Worm (Caenorhabditis elegans) whole organism, early embryonic: ENCODE results near the gene C35D10.7.

Experiments
- B0310.2 ChIP-seq: sonication (generic microtip); optimal IDR thresholded peaks from 2 replicates; lab custom pipeline; 2016; ENCODE audit warnings: mild to moderate bottlenecking, missing genetic modification characterization, missing compliant biosample characterization
- F13C5.2 ChIP-seq: sonication (generic microtip); optimal IDR thresholded peaks from 2 replicates; lab custom pipeline; 2017; ENCODE audit warnings: mild to moderate bottlenecking, missing genetic modification characterization, inconsistent platforms, missing compliant biosample characterization
- aly-1 ChIP-seq: sonication (generic microtip); optimal IDR thresholded peaks from 2 replicates; lab custom pipeline; 2016; ENCODE audit warnings: missing genetic modification characterization, missing compliant biosample characterization
- ama-1 ChIP-seq: fragments of 150-350 bp; optimal IDR thresholded peaks from 2 replicates; lab custom pipeline; 2014
- ceh-13 ChIP-seq: fragments of 200-800 bp; sonication (Bioruptor generic); optimal IDR thresholded peaks from 2 replicates; lab custom pipeline; 2018; ENCODE audit warnings: mild to moderate bottlenecking, missing genetic modification characterization, missing compliant biosample characterization
- ceh-36 ChIP-seq: sonication (generic microtip); optimal IDR thresholded peaks from 2 replicates; lab custom pipeline; 2016; ENCODE audit warnings: missing genetic modification characterization, inconsistent platforms, missing compliant biosample characterization
- ets-7 ChIP-seq: sonication (generic microtip); optimal IDR thresholded peaks from 2 replicates; lab custom pipeline; 2016; ENCODE audit warnings: missing genotype, missing genetic modification characterization, missing compliant biosample characterization
- flt-1 ChIP-seq: fragments of 200-800 bp; sonication (Bioruptor generic); IDR thresholded peaks from 2 replicates; pipeline ENCODE4 v1.3.6; 2022; ENCODE audit warnings: missing genetic modification characterization, missing compliant biosample characterization
- hmbx-1 ChIP-seq: sonication (generic microtip); optimal IDR thresholded peaks from 2 replicates; lab custom pipeline; 2016; ENCODE audit warnings: mild to moderate bottlenecking, missing genetic modification characterization, missing compliant biosample characterization
- hmg-4 ChIP-seq: fragments of 200-800 bp; sonication (Bioruptor generic); optimal IDR thresholded peaks from 2 replicates; lab custom pipeline; 2018; ENCODE audit warnings: mild to moderate bottlenecking, missing genetic modification characterization, missing compliant biosample characterization
- hnd-1 ChIP-seq: sonication (generic microtip); optimal IDR thresholded peaks from 2 replicates; lab custom pipeline; 2016; ENCODE audit warnings: missing genetic modification characterization, missing compliant biosample characterization
- pes-1 ChIP-seq: fragments of 200-800 bp; sonication (Bioruptor generic); IDR thresholded peaks from 2 replicates; pipeline ENCODE4 v1.3.6; 2022; ENCODE audit warnings: missing genetic modification reagents, missing genetic modification characterization, missing compliant biosample characterization
- scrt-1 ChIP-seq: fragments of 200-800 bp; sonication (Bioruptor generic); IDR thresholded peaks from 2 replicates; pipeline ENCODE4 v1.3.6; 2022; ENCODE audit warnings: missing genetic modification characterization, missing compliant biosample characterization
- sea-1 ChIP-seq: fragments of 200-800 bp; sonication (Bioruptor generic); conservative IDR thresholded peaks from 2 replicates; pipeline ENCODE4 v1.3.6; 2022; ENCODE audit warnings: missing genetic modification characterization, missing compliant biosample characterization
- tbx-11 ChIP-seq: fragments of 200-800 bp; sonication (Bioruptor generic); IDR thresholded peaks from 2 replicates; pipeline ENCODE4 v1.3.6; 2022; ENCODE audit warnings: missing genetic modification characterization, missing compliant biosample characterization
- tbx-37 ChIP-seq: fragments of 200-800 bp; sonication (Bioruptor generic); conservative IDR thresholded peaks from 2 replicates; pipeline ENCODE4 v1.3.6; 2022; ENCODE audit warnings: missing genetic modification reagents, missing genetic modification characterization, missing compliant biosample characterization
- tra-4 ChIP-seq: sonication (generic microtip); optimal IDR thresholded peaks from 2 replicates; lab custom pipeline; 2017; ENCODE audit warnings: missing genetic modification characterization, missing compliant biosample characterization

C35D10.7 gene

DNA sequence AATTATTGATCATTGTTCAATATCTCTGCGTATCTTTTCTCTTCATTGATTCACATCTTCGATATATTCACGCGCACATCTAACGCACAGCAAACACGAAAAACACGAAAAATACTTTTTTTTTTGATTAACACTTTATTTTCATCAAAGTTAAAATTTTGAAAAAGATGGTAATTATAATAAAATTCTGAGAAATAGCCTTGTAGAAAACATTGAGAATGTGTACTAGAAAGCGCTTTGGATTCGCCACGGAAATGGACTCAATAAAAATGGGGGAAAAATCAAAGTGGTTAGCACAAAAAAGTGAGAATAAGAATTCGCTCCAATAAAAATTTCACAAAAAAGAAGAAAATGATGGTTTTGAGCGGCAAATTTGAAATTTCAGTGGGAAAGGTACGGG is 37.5 kb downstream of the C35D10.7 start, which contains the start of gene F26F4.6:
Gene F26F4.6, minus strand, starts transcription at position 101 of the 400 bp plus-strand sequence.
- TF ChIP-seq hmg-4 = no peak

DNA sequence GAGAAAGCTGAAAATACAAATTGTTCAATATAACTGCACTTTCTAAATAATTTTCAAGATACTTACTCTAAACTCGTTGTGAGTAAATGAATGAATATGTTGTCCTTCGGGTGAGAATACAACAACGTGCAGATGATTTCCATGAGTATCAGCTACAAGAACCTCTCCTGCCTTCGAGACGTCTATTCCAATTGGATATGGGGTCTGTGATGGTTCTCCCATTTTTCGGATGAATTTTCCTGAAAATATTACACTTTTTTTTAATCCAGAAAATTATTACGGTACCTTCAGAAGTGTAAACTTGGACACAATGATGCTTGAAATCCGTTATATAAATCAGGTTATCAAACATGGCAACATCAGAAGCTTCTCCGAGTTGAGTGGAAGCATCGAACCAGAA is 39.3 kb downstream of the C35D10.7 start:
- no peak for TF ChIP-seq flt-1 (GFP tag; lab: Robert Waterston, UW)
- no peak for TF ChIP-seq pes-1 (GFP tag; lab: Robert Waterston, UW)

DNA sequence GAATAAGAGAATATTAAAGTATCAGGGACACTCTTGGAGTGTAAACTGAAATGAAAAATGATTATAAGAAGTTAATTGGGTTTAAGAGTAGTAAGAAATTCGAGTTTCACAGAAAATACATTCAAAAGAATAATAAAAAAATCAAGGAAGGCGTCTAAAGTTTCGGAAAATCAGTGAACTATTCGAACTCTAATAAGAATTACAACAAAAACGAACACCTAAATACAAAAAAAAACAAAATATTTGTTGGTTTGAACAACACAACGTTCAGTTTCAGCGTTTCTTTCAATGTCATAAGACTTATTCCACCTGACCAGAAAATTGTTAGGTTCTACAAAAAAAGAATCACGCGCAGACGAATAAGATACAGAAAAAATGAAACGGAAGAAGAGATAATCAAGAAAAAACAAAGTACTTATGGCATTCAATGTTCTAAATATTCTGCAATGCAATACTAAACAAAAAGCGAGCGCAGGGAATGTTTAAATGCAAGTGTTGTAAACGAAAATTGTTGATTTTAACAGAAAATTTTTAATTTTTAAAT is 43.1 kb downstream of the C35D10.7 start, which contains the start of gene nhl-2:
Gene nhl-2, minus strand, starts transcription at position 51 of the 544 bp plus-strand sequence.
- TF ChIP-seq sea-1 (no peak), B0310.2 (tag; lab: Kevin White, UChicago) (no peak), hmbx-1 (tag; lab: Kevin White, UChicago) (no peak), F13C5.2 (tag; lab: Kevin White, UChicago) (no peak), hmg-4 (no peak), aly-1 (tag; lab: Kevin White, UChicago) (no peak), flt-1 (GFP tag; lab: Robert Waterston, UW) (no peak), scrt-1 (GFP tag; lab: Robert Waterston, UW) (no peak), ceh-36 (tag; lab: Kevin White, UChicago) (no peak), ama-1 (lab: Kevin White, UChicago) (no peak), tbx-37 (GFP tag; lab: Robert Waterston, UW) (no peak), ets-7 (tag; lab: Kevin White, UChicago) (no peak)

ce11 chrIII:4899728-4900127 is 43.7 kb downstream of the C35D10.7 start:
- TF ChIP-seq hmbx-1 (tag; lab: Kevin White, UChicago) = no peak
- TF ChIP-seq B0310.2 (tag; lab: Kevin White, UChicago) = peak; percentile 19
- TF ChIP-seq sea-1 = 0 out of 2 replicates have a peak, but pooled peaks have one; percentile 14
- no peak for TF ChIP-seq tra-4 (tag; lab: Kevin White, UChicago)
- TF ChIP-seq ceh-36 (tag; lab: Kevin White, UChicago) = no peak
- peak; percentile 5 for TF ChIP-seq ets-7 (tag; lab: Kevin White, UChicago)
- TF ChIP-seq F13C5.2 (tag; lab: Kevin White, UChicago) = peak; percentile 87
- TF ChIP-seq ama-1 (lab: Kevin White, UChicago) = no peak
- no peak for TF ChIP-seq hnd-1 (tag; lab: Kevin White, UChicago)
- TF ChIP-seq flt-1 (GFP tag; lab: Robert Waterston, UW) = no peak
- TF ChIP-seq ceh-13 (GFP tag; lab: Kevin White, UChicago) = no peak
- TF ChIP-seq tbx-37 (GFP tag; lab: Robert Waterston, UW) = no peak
- peak; percentile 55; the same call in 1 of the 2 replicates for TF ChIP-seq scrt-1 (GFP tag; lab: Robert Waterston, UW)
- peak; percentile 91 for TF ChIP-seq hmg-4
- TF ChIP-seq tbx-11 = no peak
- TF ChIP-seq pes-1 (GFP tag; lab: Robert Waterston, UW) = no peak
- TF ChIP-seq aly-1 (tag; lab: Kevin White, UChicago) = no peak

DNA sequence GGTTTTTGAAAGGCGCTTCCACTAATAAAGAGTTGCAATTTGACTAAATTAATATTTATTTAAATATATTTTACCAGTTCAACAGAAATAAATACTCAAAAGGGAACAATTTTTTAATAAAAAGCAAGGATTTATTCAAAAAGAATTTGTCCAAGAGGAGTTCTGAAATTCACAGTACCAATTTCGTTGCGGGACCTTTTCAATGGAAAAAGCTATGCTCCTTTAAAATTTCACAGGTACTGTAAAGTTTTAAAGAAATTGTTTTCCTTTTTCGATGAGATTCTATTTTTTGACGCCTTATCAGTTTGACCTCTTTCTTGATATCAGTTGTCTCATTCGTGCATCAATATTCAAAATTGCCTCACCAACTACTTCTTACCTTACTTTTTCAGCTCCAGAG is 44.3 kb downstream of the C35D10.7 start, which contains the start of gene tag-340:
Gene tag-340, plus strand, starts transcription at position 249 of the 400 bp plus-strand sequence.
- TF ChIP-seq ceh-36 (tag; lab: Kevin White, UChicago) (no peak), ceh-13 (GFP tag; lab: Kevin White, UChicago) (no peak), B0310.2 (tag; lab: Kevin White, UChicago) (no peak), hnd-1 (tag; lab: Kevin White, UChicago) (no peak), sea-1 (no peak), tbx-11 (no peak), ets-7 (tag; lab: Kevin White, UChicago) (no peak), scrt-1 (GFP tag; lab: Robert Waterston, UW) (no peak), F13C5.2 (tag; lab: Kevin White, UChicago) (no peak), tra-4 (tag; lab: Kevin White, UChicago) (no peak), pes-1 (GFP tag; lab: Robert Waterston, UW) (no peak)

DNA sequence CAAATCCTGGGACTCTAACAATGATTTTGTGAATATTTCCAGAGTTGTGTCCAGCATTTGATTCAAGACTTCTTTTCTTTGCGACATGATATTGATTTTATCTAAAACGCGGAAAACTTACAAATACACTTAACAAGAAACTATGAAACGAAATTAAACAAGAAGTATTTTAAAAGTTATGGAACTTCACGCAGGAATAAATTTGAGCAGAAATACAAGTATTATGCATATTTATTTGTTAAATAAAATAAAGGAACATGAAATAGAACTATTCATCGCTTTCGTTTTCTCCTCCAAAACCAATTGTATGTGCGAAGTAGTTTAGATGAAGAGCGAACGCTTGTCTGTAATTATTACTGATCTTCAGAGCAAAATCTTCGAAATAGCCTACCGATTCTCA is 47.8 kb downstream of the C35D10.7 start, which contains the start of gene kbp-2:
Gene kbp-2, minus strand, starts transcription at position 101 of the 400 bp plus-strand sequence.
- TF ChIP-seq F13C5.2 (tag; lab: Kevin White, UChicago) (no peak), B0310.2 (tag; lab: Kevin White, UChicago) (no peak), aly-1 (tag; lab: Kevin White, UChicago) (no peak), pes-1 (GFP tag; lab: Robert Waterston, UW) (no peak), scrt-1 (GFP tag; lab: Robert Waterston, UW) (no peak)

- peak; percentile 41 for TF ChIP-seq ets-7 (tag; lab: Kevin White, UChicago)
- TF ChIP-seq pes-1 (GFP tag; lab: Robert Waterston, UW) = 0 out of 2 replicates have a peak, but pooled peaks have one; percentile 40
- no peak for TF ChIP-seq sea-1
- no peak for TF ChIP-seq tbx-11
- peak; percentile 18 for TF ChIP-seq ceh-13 (GFP tag; lab: Kevin White, UChicago)
- no peak for TF ChIP-seq hmbx-1 (tag; lab: Kevin White, UChicago)
- TF ChIP-seq tra-4 (tag; lab: Kevin White, UChicago) = no peak
- TF ChIP-seq hmg-4 = peak; percentile 25
- 0 out of 2 replicates have a peak, but pooled peaks have one; percentile 12 for TF ChIP-seq tbx-37 (GFP tag; lab: Robert Waterston, UW)
- no peak for TF ChIP-seq ceh-36 (tag; lab: Kevin White, UChicago)
- TF ChIP-seq F13C5.2 (tag; lab: Kevin White, UChicago) = no peak
- no peak for TF ChIP-seq scrt-1 (GFP tag; lab: Robert Waterston, UW)
- TF ChIP-seq flt-1 (GFP tag; lab: Robert Waterston, UW) = no peak
- no peak for TF ChIP-seq hnd-1 (tag; lab: Kevin White, UChicago)
- TF ChIP-seq ama-1 (lab: Kevin White, UChicago) = no peak
These were observed 49.4 kb downstream of the C35D10.7 start, which contains the start of gene F26F4.8 for ce11 chrIII:4905405-4905804. F26F4.8 (minus strand) TSS chrIII:4905473.
